Worm (Caenorhabditis elegans): ENCODE measurements around the gene F10D2.8.

- TF ChIP-seq dao-5 (tag; optimal IDR thresholded peaks at IDR 0.05) (no peak), him-1 (tag; optimal IDR thresholded peaks at IDR 0.05) (no peak)
These were observed 7.9 kb downstream of the F10D2.8 start for ce11 chrV:7142661-7143060.

All from whole organism, L4/young adult.